Fruit fly (Drosophila melanogaster): ENCODE measurements around the gene Nak.

Gene Nak

DNA sequence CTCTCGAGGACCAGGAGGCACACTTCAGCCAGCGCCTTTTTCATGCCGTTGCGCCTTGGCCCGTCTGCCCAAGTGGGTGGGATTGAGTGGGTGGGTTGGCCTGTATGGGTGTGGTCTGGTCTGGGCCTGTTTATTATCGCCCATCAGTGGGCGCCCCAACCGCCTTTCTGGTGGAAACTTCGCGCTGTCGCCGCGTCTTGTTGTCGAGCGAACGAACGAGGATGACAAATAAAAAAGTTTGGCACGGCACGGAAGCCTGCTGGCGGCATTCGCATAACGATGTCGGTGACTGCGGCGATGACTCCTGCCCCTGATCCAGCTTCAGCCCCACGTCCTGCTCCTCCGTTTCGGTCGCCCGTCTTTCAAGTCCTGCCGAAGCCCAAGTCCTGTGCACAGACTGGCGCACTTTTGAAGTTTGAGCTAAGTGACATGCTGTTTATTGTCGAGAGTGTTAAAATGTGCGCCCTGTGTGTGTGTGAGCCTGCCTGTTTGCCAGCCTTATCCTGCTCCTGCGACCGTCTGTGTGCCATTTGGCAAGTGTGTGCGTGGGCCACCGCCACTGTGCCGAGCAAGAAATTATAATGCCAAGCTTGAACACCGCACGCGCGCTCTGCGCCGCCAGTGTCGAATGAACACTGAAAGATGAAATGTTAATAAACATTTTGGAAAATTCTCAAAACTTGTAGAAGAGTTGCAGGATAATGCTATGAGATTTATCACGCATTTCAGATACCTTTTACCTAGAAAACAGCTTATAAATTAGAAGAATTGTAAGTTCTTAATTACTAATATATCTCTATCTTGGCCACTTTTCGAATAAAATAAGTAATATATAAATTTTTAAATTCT is 45.7 kb upstream of the Nak start:
- TF ChIP-seq tj (GFP tag; optimal IDR thresholded peaks at IDR 0.05), result no peak
- TF ChIP-seq ovo (GFP tag; optimal IDR thresholded peaks at IDR 0.05), result no peak
- TF ChIP-seq toe (GFP tag; optimal IDR thresholded peaks at IDR 0.05), result peak; percentile 41
- TF ChIP-seq cnc (optimal IDR thresholded peaks at IDR 0.05), result no peak
- TF ChIP-seq Crg-1 (GFP tag; optimal IDR thresholded peaks at IDR 0.05), result no peak
- no peak for TF ChIP-seq CG14711 (tag; optimal IDR thresholded peaks at IDR 0.05)
- no peak for TF ChIP-seq Mnt (GFP tag; optimal IDR thresholded peaks at IDR 0.05)
- no peak for TF ChIP-seq bab1 (GFP tag; optimal IDR thresholded peaks at IDR 0.05)
- no peak for TF ChIP-seq pad (GFP tag; optimal IDR thresholded peaks at IDR 0.05)
- peak; percentile 67 for TF ChIP-seq CG5204 (GFP tag; optimal IDR thresholded peaks at IDR 0.05)
- TF ChIP-seq CG7045 (GFP tag; optimal IDR thresholded peaks at IDR 0.05), result peak; percentile 64
- no peak for TF ChIP-seq CG1620 (GFP tag; optimal IDR thresholded peaks at IDR 0.05)
- TF ChIP-seq CG11617 (GFP tag; optimal IDR thresholded peaks at IDR 0.05), result peak; percentile 30
- no peak for TF ChIP-seq kay (GFP tag; ENCODE audit: borderline replicate concordance)
- TF ChIP-seq CG7101 (tag; optimal IDR thresholded peaks at IDR 0.05), result peak; percentile 28
- TF ChIP-seq Clk (GFP tag; optimal IDR thresholded peaks at IDR 0.05), result peak; percentile 36
- TF ChIP-seq cic (GFP tag; optimal IDR thresholded peaks at IDR 0.05), result no peak
- TF ChIP-seq Hr96 (GFP tag; optimal IDR thresholded peaks at IDR 0.05), result no peak
- peak; percentile 56 for TF ChIP-seq CG33017 (tag; optimal IDR thresholded peaks at IDR 0.05)
- peak; percentile 68 for TF ChIP-seq CG12768 (GFP tag; optimal IDR thresholded peaks at IDR 0.05)

dm6 chr2L:19012776-19013328 is 44.3 kb upstream of the Nak start:
- TF ChIP-seq ovo (GFP tag; optimal IDR thresholded peaks at IDR 0.05) (no peak), cic (GFP tag; optimal IDR thresholded peaks at IDR 0.05) (no peak), CG1620 (GFP tag; optimal IDR thresholded peaks at IDR 0.05) (no peak), Clk (GFP tag; optimal IDR thresholded peaks at IDR 0.05) (no peak), CG33017 (tag; optimal IDR thresholded peaks at IDR 0.05) (no peak), Crg-1 (GFP tag; optimal IDR thresholded peaks at IDR 0.05) (no peak), tj (GFP tag; optimal IDR thresholded peaks at IDR 0.05) (no peak), Mnt (GFP tag; optimal IDR thresholded peaks at IDR 0.05) (no peak), toe (GFP tag; optimal IDR thresholded peaks at IDR 0.05) (no peak), CG7101 (tag; optimal IDR thresholded peaks at IDR 0.05) (no peak), CG11617 (GFP tag; optimal IDR thresholded peaks at IDR 0.05) (no peak), CG12768 (GFP tag; optimal IDR thresholded peaks at IDR 0.05) (no peak), cnc (optimal IDR thresholded peaks at IDR 0.05) (no peak), CG7045 (GFP tag; optimal IDR thresholded peaks at IDR 0.05) (no peak), CG14711 (tag; optimal IDR thresholded peaks at IDR 0.05) (no peak), CG5204 (GFP tag; optimal IDR thresholded peaks at IDR 0.05) (no peak), pad (GFP tag; optimal IDR thresholded peaks at IDR 0.05) (no peak), Hr96 (GFP tag; optimal IDR thresholded peaks at IDR 0.05) (no peak), kay (GFP tag; ENCODE audit: borderline replicate concordance) (no peak), bab1 (GFP tag; optimal IDR thresholded peaks at IDR 0.05) (no peak)

DNA sequence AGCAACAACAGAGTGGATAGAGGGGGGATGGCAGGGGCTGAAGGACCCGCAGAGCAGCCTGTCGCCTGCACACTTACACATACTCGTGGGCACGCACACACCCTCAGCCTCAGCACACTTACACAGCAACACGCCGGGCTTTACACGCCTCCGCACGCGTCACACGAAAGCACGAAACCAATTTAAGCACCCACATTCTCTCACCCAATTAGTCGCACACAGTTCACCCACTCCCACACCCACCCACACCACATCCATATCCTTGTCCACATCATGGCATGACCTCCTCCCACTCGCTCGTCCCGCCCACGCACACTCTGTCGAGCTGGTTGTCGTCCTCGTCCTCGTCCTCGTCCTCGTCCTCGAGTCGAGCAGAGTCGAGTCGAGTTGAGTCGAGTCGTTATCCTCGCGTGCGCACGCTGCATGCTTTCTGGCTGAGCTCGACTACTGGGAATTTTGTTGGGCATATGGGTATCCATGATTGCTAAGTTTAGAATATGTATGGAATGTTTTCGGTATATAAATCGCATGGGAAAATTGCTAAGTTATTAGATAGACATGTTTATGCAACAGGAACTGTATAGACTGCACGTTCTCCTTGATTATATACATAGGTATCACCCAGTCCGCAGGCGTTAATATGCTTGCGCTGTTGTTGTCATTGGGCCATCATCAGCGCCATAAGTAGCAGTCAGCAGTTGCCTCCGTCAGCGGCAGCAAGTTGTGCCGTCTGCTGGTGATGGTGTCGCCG is 43.5 kb upstream of the Nak start:
- TF ChIP-seq CG33017 (tag; optimal IDR thresholded peaks at IDR 0.05) (peak; percentile 56), CG14711 (tag; optimal IDR thresholded peaks at IDR 0.05) (no peak), tj (GFP tag; optimal IDR thresholded peaks at IDR 0.05) (no peak), cic (GFP tag; optimal IDR thresholded peaks at IDR 0.05) (no peak), CG7101 (tag; optimal IDR thresholded peaks at IDR 0.05) (peak; percentile 14)

dm6 chr2L:19010566-19010965 is 42.0 kb upstream of the Nak start, which contains the start of gene robl37BC:
Gene robl37BC (plus strand): TSS chr2L:19010866.
- TF ChIP-seq Hr96 (GFP tag; optimal IDR thresholded peaks at IDR 0.05) (no peak), CG7045 (GFP tag; optimal IDR thresholded peaks at IDR 0.05) (no peak), kay (GFP tag; ENCODE audit: borderline replicate concordance) (no peak), CG11617 (GFP tag; optimal IDR thresholded peaks at IDR 0.05) (no peak), CG7101 (tag; optimal IDR thresholded peaks at IDR 0.05) (no peak), CG33017 (tag; optimal IDR thresholded peaks at IDR 0.05) (no peak), CG5204 (GFP tag; optimal IDR thresholded peaks at IDR 0.05) (no peak), CG14711 (tag; optimal IDR thresholded peaks at IDR 0.05) (no peak), ovo (GFP tag; optimal IDR thresholded peaks at IDR 0.05) (no peak), CG12768 (GFP tag; optimal IDR thresholded peaks at IDR 0.05) (no peak), toe (GFP tag; optimal IDR thresholded peaks at IDR 0.05) (no peak), pad (GFP tag; optimal IDR thresholded peaks at IDR 0.05) (no peak), Mnt (GFP tag; optimal IDR thresholded peaks at IDR 0.05) (no peak), tj (GFP tag; optimal IDR thresholded peaks at IDR 0.05) (no peak), cnc (optimal IDR thresholded peaks at IDR 0.05) (no peak), bab1 (GFP tag; optimal IDR thresholded peaks at IDR 0.05) (no peak), cic (GFP tag; optimal IDR thresholded peaks at IDR 0.05) (no peak)

dm6 chr2L:19010037-19010436 is 41.5 kb upstream of the Nak start:
- TF ChIP-seq cnc (optimal IDR thresholded peaks at IDR 0.05), result no peak
- no peak for TF ChIP-seq pad (GFP tag; optimal IDR thresholded peaks at IDR 0.05)
- TF ChIP-seq CG14711 (tag; optimal IDR thresholded peaks at IDR 0.05), result no peak
